Worm (Caenorhabditis elegans) whole organism, L3 larva: ENCODE measurements around the gene Y17G9A.2.

ENCODE experiments used
- R02D3.7 ChIP-seq: fragments of 150-350 bp; optimal IDR thresholded peaks from 2 replicates; lab custom pipeline; 2014; ENCODE audit warnings: missing biosample characterization, missing genetic modification characterization
- fkh-2 ChIP-seq: fragments of 150-350 bp; optimal IDR thresholded peaks from 2 replicates; lab custom pipeline; 2014; ENCODE audit warnings: missing biosample characterization, missing genetic modification reagents, missing genetic modification characterization
- lin-39 ChIP-seq: fragments of 150-350 bp; optimal IDR thresholded peaks from 2 replicates; lab custom pipeline; 2018; ENCODE audit warnings: missing biosample characterization, missing genetic modification reagents, missing genetic modification characterization

DNA sequence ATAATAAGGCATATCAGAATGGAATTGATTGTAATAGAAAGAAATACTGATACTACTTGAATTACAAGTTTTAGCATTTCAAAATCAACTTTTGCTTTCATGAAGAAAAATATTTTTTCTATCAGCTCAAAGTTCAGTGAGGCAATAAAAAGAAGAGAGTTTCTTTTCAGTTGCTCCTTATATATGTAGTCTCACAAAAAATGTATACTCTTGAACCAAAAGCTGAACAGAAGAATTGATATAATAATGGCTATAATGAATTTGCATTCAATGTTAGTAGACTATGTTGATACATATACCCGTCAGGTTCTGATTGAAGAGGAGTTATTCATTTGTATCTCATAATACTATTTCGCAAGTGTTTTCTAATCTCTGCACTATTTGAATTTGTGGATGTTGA is 18.5 kb upstream of the Y17G9A.2 start, which contains the start of gene str-174:
- TF ChIP-seq R02D3.7 (tag; lab: Kevin White, UChicago) = no peak
- TF ChIP-seq fkh-2 (tag; lab: Kevin White, UChicago) = no peak
- no peak for TF ChIP-seq lin-39
